Fruit fly (Drosophila melanogaster) whole organism, embryonic: Measurements from ENCODE around the gene CG14280.
A peak's percentile ranks its signal among the peaks of the same experiment; 100 is the strongest.

Source experiments
- Blimp-1 ChIP-seq: fragments of 200-800 bp; sonication (Bioruptor generic); optimal IDR thresholded peaks from 3 replicates; lab custom pipeline; 2018; ENCODE audit warnings: missing biosample characterization, missing genetic modification characterization, mild to moderate bottlenecking, moderate library complexity, missing genetic modification reagents
- CG11504 ChIP-seq: fragments of 200-800 bp; sonication (Bioruptor generic); optimal IDR thresholded peaks from 3 replicates; lab custom pipeline; 2019; ENCODE audit warnings: missing biosample characterization, mild to moderate bottlenecking, missing genetic modification characterization, moderate library complexity
- CG13424 ChIP-seq: fragments of 200-800 bp; sonication (Bioruptor generic); optimal IDR thresholded peaks from 2 replicates; lab custom pipeline; 2019; ENCODE audit warnings: missing biosample characterization, mild to moderate bottlenecking, missing genetic modification characterization, moderate library complexity
- CG15601 ChIP-seq: fragments of 200-800 bp; sonication (Bioruptor generic); optimal IDR thresholded peaks from 3 replicates; lab custom pipeline; 2019; ENCODE audit warnings: missing biosample characterization, mild to moderate bottlenecking, missing genetic modification characterization, moderate library complexity
- CG15696 ChIP-seq: fragments of 200-800 bp; sonication (Bioruptor generic); optimal IDR thresholded peaks from 2 replicates; lab custom pipeline; 2019; ENCODE audit warnings: missing biosample characterization, mild to moderate bottlenecking, missing genetic modification characterization, moderate library complexity
- CG1602 ChIP-seq: fragments of 200-800 bp; sonication (Bioruptor generic); optimal IDR thresholded peaks from 3 replicates; lab custom pipeline; 2016; ENCODE audit warnings: missing biosample characterization, missing genetic modification characterization
- CG16815 ChIP-seq: fragments of 200-800 bp; sonication (Bioruptor generic); optimal IDR thresholded peaks from 3 replicates; lab custom pipeline; 2017; ENCODE audit warnings: missing biosample characterization, mild to moderate bottlenecking, missing genetic modification characterization
- CG17328 ChIP-seq: fragments of 200-800 bp; sonication (Bioruptor generic); IDR thresholded peaks from 2 replicates; pipeline ENCODE4 v1.3.6; 2022; ENCODE audit warnings: missing biosample characterization, missing genetic modification characterization
- CG17829 ChIP-seq: fragments of 200-800 bp; optimal IDR thresholded peaks from 2 replicates; lab custom pipeline; 2019; ENCODE audit warnings: missing biosample characterization, mild to moderate bottlenecking, missing genetic modification characterization, moderate library complexity
- CG2202 ChIP-seq: fragments of 200-800 bp; sonication (Bioruptor generic); optimal IDR thresholded peaks from 2 replicates; lab custom pipeline; 2018; ENCODE audit warnings: missing biosample characterization, mild to moderate bottlenecking, missing genetic modification characterization
- CG2712 ChIP-seq: fragments of 200-800 bp; optimal IDR thresholded peaks from 3 replicates; lab custom pipeline; 2019; ENCODE audit warnings: missing biosample characterization, mild to moderate bottlenecking, missing genetic modification characterization, moderate library complexity
- CG30403 ChIP-seq: fragments of 200-800 bp; sonication (Bioruptor generic); optimal IDR thresholded peaks from 3 replicates; lab custom pipeline; 2016; ENCODE audit warnings: missing biosample characterization, missing genetic modification characterization
- CG31441 ChIP-seq: fragments of 200-800 bp; sonication (Bioruptor generic); IDR thresholded peaks from 2 replicates; pipeline ENCODE4 v1.3.6; 2022; ENCODE audit warnings: missing biosample characterization, missing genetic modification characterization
- CG32767 ChIP-seq: fragments of 200-800 bp; sonication (Bioruptor generic); IDR thresholded peaks from 2 replicates; pipeline ENCODE4 v1.3.6; 2022; ENCODE audit warnings: missing biosample characterization, missing genetic modification characterization
- CG3407 ChIP-seq: fragments of 200-800 bp; sonication (Bioruptor generic); optimal IDR thresholded peaks from 2 replicates; lab custom pipeline; 2018; ENCODE audit warnings: missing biosample characterization, mild to moderate bottlenecking, missing genetic modification characterization
- CG34376 ChIP-seq: fragments of 200-800 bp; sonication (Bioruptor generic); optimal IDR thresholded peaks from 2 replicates; lab custom pipeline; 2018; ENCODE audit warnings: missing biosample characterization, mild to moderate bottlenecking, missing genetic modification characterization
- CG43689 ChIP-seq: fragments of 200-800 bp; sonication (Bioruptor generic); IDR thresholded peaks from 2 replicates; pipeline ENCODE4 v1.3.6; 2022; ENCODE audit warnings: missing biosample characterization, missing genetic modification characterization
- CG4424 ChIP-seq: fragments of 200-800 bp; sonication (Bioruptor generic); optimal IDR thresholded peaks from 3 replicates; lab custom pipeline; 2016; ENCODE audit warnings: missing biosample characterization, missing genetic modification characterization
- CG6254 ChIP-seq: fragments of 200-800 bp; sonication (Bioruptor generic); optimal IDR thresholded peaks from 3 replicates; lab custom pipeline; 2017; ENCODE audit warnings: mild to moderate bottlenecking, missing biosample characterization, missing genetic modification reagents, missing genetic modification characterization
- CG8388 ChIP-seq: fragments of 200-800 bp; sonication (Bioruptor generic); optimal IDR thresholded peaks from 2 replicates; lab custom pipeline; 2019; ENCODE audit warnings: missing biosample characterization, mild to moderate bottlenecking, missing genetic modification characterization, moderate library complexity
- Chrac-16 ChIP-seq: fragments of 200-800 bp; sonication (Bioruptor generic); optimal IDR thresholded peaks from 3 replicates; lab custom pipeline; 2016; ENCODE audit warnings: missing biosample characterization, missing genetic modification characterization
- D19A ChIP-seq: fragments of 200-800 bp; optimal IDR thresholded peaks from 3 replicates; lab custom pipeline; 2019; ENCODE audit warnings: missing biosample characterization, mild to moderate bottlenecking, missing genetic modification characterization, moderate library complexity
- Dp ChIP-seq: fragments of 200-800 bp; sonication (Bioruptor generic); optimal IDR thresholded peaks from 2 replicates; lab custom pipeline; 2018; ENCODE audit warnings: missing biosample characterization, mild to moderate bottlenecking, missing genetic modification characterization, moderate library complexity
- Gsc ChIP-seq: fragments of 200-800 bp; sonication (Bioruptor generic); IDR thresholded peaks from 2 replicates; pipeline ENCODE4 v1.3.6; 2022; ENCODE audit warnings: missing biosample characterization, missing genetic modification characterization
- Sox100B ChIP-seq: fragments of 200-800 bp; sonication (Bioruptor generic); optimal IDR thresholded peaks from 3 replicates; lab custom pipeline; 2018; ENCODE audit warnings: missing biosample characterization, mild to moderate bottlenecking, missing genetic modification characterization
- Sox102F ChIP-seq: fragments of 200-800 bp; sonication (Bioruptor generic); optimal IDR thresholded peaks from 2 replicates; lab custom pipeline; 2018; ENCODE audit warnings: missing biosample characterization, mild to moderate bottlenecking, missing genetic modification characterization, moderate library complexity
- Spps ChIP-seq: fragments of 200-800 bp; sonication (Bioruptor generic); optimal IDR thresholded peaks from 2 replicates; lab custom pipeline; 2018; ENCODE audit warnings: missing biosample characterization, mild to moderate bottlenecking, missing genetic modification characterization
- Ssrp ChIP-seq: fragments of 200-800 bp; sonication (Bioruptor generic); optimal IDR thresholded peaks from 2 replicates; lab custom pipeline; 2018; ENCODE audit warnings: missing biosample characterization, mild to moderate bottlenecking, missing genetic modification characterization, moderate library complexity
- az2 ChIP-seq: fragments of 200-800 bp; sonication (Bioruptor generic); optimal IDR thresholded peaks from 3 replicates; lab custom pipeline; 2016; ENCODE audit warnings: missing biosample characterization, missing genetic modification characterization
- bsh ChIP-seq, 2 experiments: fragments of 200-800 bp; sonication (Bioruptor generic); optimal IDR thresholded peaks; 2 replicates each; lab custom pipeline; 2017 to 2018; ENCODE audit warnings: mild to moderate bottlenecking in 2 of 2, missing biosample characterization in 2 of 2, missing genetic modification characterization in 2 of 2, moderate library complexity in 1 of 2
- cg ChIP-seq: fragments of 200-800 bp; sonication (Bioruptor generic); optimal IDR thresholded peaks from 3 replicates; lab custom pipeline; 2019; ENCODE audit warnings: missing biosample characterization, mild to moderate bottlenecking, missing genetic modification characterization, moderate library complexity
- cwo ChIP-seq: fragments of 200-800 bp; sonication (Bioruptor generic); optimal IDR thresholded peaks from 3 replicates; lab custom pipeline; 2017; ENCODE audit warnings: missing biosample characterization, missing genetic modification characterization, mild to moderate bottlenecking, moderate library complexity, missing genetic modification reagents
- da ChIP-seq: fragments of 200-800 bp; sonication (Bioruptor generic); optimal IDR thresholded peaks from 2 replicates; lab custom pipeline; 2016; ENCODE audit warnings: missing biosample characterization, missing genetic modification characterization
- dmrt99B ChIP-seq: fragments of 200-800 bp; sonication (Bioruptor generic); optimal IDR thresholded peaks from 2 replicates; lab custom pipeline; 2018; ENCODE audit warnings: missing biosample characterization, mild to moderate bottlenecking, missing genetic modification characterization, moderate library complexity
- eve ChIP-seq, 2 experiments: fragments of >200 bp; optimal IDR thresholded peaks; 2 replicates each; lab custom pipeline; 2017; ENCODE audit warnings: missing biosample characterization in 2 of 2, missing genetic modification characterization in 2 of 2
- gsb-n ChIP-seq: fragments of 200-800 bp; sonication (Bioruptor generic); optimal IDR thresholded peaks from 3 replicates; lab custom pipeline; 2018; ENCODE audit warnings: missing biosample characterization, mild to moderate bottlenecking, missing genetic modification characterization
- her ChIP-seq: fragments of 200-800 bp; sonication (Bioruptor generic); optimal IDR thresholded peaks from 2 replicates; lab custom pipeline; 2016; ENCODE audit warnings: missing biosample characterization, missing genetic modification characterization
- ind ChIP-seq: fragments of 200-800 bp; sonication (Bioruptor generic); optimal IDR thresholded peaks from 3 replicates; lab custom pipeline; 2016; ENCODE audit warnings: missing biosample characterization, missing genetic modification characterization
- mam ChIP-seq: fragments of 200-800 bp; sonication (Bioruptor generic); optimal IDR thresholded peaks from 3 replicates; lab custom pipeline; 2016; ENCODE audit warnings: missing biosample characterization, missing genetic modification characterization
- nmo ChIP-seq: fragments of 200-800 bp; sonication (Bioruptor generic); optimal IDR thresholded peaks from 2 replicates; lab custom pipeline; 2018; ENCODE audit warnings: missing biosample characterization, mild to moderate bottlenecking, missing genetic modification characterization, moderate library complexity
- phol ChIP-seq: fragments of 200-800 bp; sonication (Bioruptor generic); optimal IDR thresholded peaks from 3 replicates; lab custom pipeline; 2018; ENCODE audit warnings: missing biosample characterization, mild to moderate bottlenecking, missing genetic modification characterization, moderate library complexity
- prd ChIP-seq, 3 experiments: fragments of >200 bp in 2 of 3; fragments of 200-800 bp in 1 of 3; sonication (Bioruptor generic) in 1 of 3; optimal IDR thresholded peaks in 2 of 3; IDR thresholded peaks in 1 of 3; 2 replicates in 2 of 3; 3 replicates in 1 of 3; pipeline versions ENCODE4 v1.3.6 to Lab custom; 2017 to 2022; ENCODE audit warnings: missing biosample characterization in 1 of 3, missing genetic modification characterization in 1 of 3
- psq ChIP-seq: fragments of 200-800 bp; sonication (Bioruptor generic); optimal IDR thresholded peaks from 2 replicates; lab custom pipeline; 2017; ENCODE audit warnings: missing biosample characterization, missing genetic modification characterization
- sc ChIP-seq, 3 experiments: fragments of >200 bp in 2 of 3; fragments of 200-800 bp in 1 of 3; sonication (Bioruptor generic) in 1 of 3; optimal IDR thresholded peaks; 2 replicates in 2 of 3; 3 replicates in 1 of 3; lab custom pipeline; 2017; ENCODE audit warnings: mild to moderate bottlenecking in 1 of 3, missing biosample characterization in 1 of 3, missing genetic modification characterization in 1 of 3, missing genetic modification reagents in 1 of 3
- sna ChIP-seq: fragments of 200-800 bp; sonication (Bioruptor generic); IDR thresholded peaks from 2 replicates; pipeline ENCODE4 v1.3.6; 2022; ENCODE audit warnings: missing biosample characterization, missing genetic modification characterization; ENCODE audit not compliant: partially characterized antibody
- tap ChIP-seq: fragments of 200-800 bp; optimal IDR thresholded peaks from 3 replicates; lab custom pipeline; 2019; ENCODE audit warnings: missing biosample characterization, mild to moderate bottlenecking, missing genetic modification characterization, moderate library complexity
- unpg ChIP-seq: fragments of 200-800 bp; sonication (Bioruptor generic); optimal IDR thresholded peaks from 3 replicates; lab custom pipeline; 2018; ENCODE audit warnings: missing biosample characterization, mild to moderate bottlenecking, missing genetic modification characterization, moderate library complexity
- wor ChIP-seq: fragments of 200-800 bp; sonication (Bioruptor generic); IDR thresholded peaks from 2 replicates; pipeline ENCODE4 v1.3.6; 2022; ENCODE audit warnings: missing biosample characterization, missing genetic modification characterization

Gene CG14280

dm6 chr3R:19274028-19274427, 17.5 kb downstream of the CG14280 start (continued):
- TF ChIP-seq her (no peak), CG17829 (tag; lab: Kevin White, UChicago) (peak; percentile 25), gsb-n (tag; lab: Kevin White, UChicago) (peak; percentile 32), dmrt99B (tag; lab: Kevin White, UChicago) (peak; percentile 23), tap (tag; lab: Kevin White, UChicago) (no peak), CG4424 (GFP tag; lab: Kevin White, UChicago) (peak; percentile 29), CG16815 (GFP tag; lab: Kevin White, UChicago) (peak; percentile 39), CG32767 (GFP tag; lab: Robert Waterston, UW) (0 out of 2 replicates have a peak, but pooled peaks have one; percentile 16), wor (GFP tag; lab: Robert Waterston, UW) (0 out of 2 replicates have a peak, but pooled peaks have one; percentile 15), Dp (GFP tag; lab: Kevin White, UChicago) (no peak), da (no peak), CG30403 (GFP tag; lab: Kevin White, UChicago) (peak; percentile 19), CG43689 (GFP tag; lab: Robert Waterston, UW) (no peak), CG15601 (tag; lab: Kevin White, UChicago) (peak; percentile 16), CG31441 (peak; percentile 32; the same call in 1 of the 2 replicates), CG3407 (GFP tag; lab: Kevin White, UChicago) (peak; percentile 7), nmo (GFP tag; lab: Kevin White, UChicago) (peak; percentile 65), prd (optimal IDR thresholded peaks at IDR 0.05; lab: Kevin White, UChicago) (no peak), prd (GFP tag; IDR thresholded peaks at IDR 0.05; lab: Robert Waterston, UW) (peak; percentile 47; the same call in 2 of the 3 replicates), CG15696 (peak; percentile 9), mam (GFP tag; lab: Kevin White, UChicago) (no peak), Ssrp (tag; lab: Kevin White, UChicago) (peak; percentile 40), Chrac-16 (GFP tag; lab: Kevin White, UChicago) (no peak), D19A (tag; lab: Kevin White, UChicago) (peak; percentile 40), CG6254 (GFP tag; lab: Kevin White, UChicago) (peak; percentile 8), Gsc (GFP tag; lab: Robert Waterston, UW) (no peak), CG2712 (tag; lab: Kevin White, UChicago) (peak; percentile 60), Sox102F (GFP tag; lab: Kevin White, UChicago) (peak; percentile 40), phol (peak; percentile 61), unpg (GFP tag; lab: Kevin White, UChicago) (peak; percentile 11), cwo (no peak), CG1602 (GFP tag; lab: Kevin White, UChicago) (no peak), psq (GFP tag; lab: Kevin White, UChicago) (no peak), CG8388 (GFP tag; lab: Kevin White, UChicago) (peak; percentile 27), CG13424 (peak; percentile 25), CG11504 (tag; lab: Kevin White, UChicago) (peak; percentile 40), sc (optimal IDR thresholded peaks at IDR 0.05; lab: Kevin White, UChicago) (no peak), sc (GFP tag; optimal IDR thresholded peaks at IDR 0.05; lab: Kevin White, UChicago) (peak; percentile 15), eve (GFP tag; optimal IDR thresholded peaks at IDR 0.05; lab: Kevin White, UChicago) (peak in 1 of 2 experiments; percentile 44), ind (no peak), Spps (tag; lab: Kevin White, UChicago) (peak; percentile 32), CG34376 (GFP tag; lab: Kevin White, UChicago) (no peak), Sox100B (GFP tag; lab: Kevin White, UChicago) (peak; percentile 28), bsh (GFP tag; optimal IDR thresholded peaks at IDR 0.05; lab: Kevin White, UChicago) (peak; percentile 56 to 59), cg (GFP tag; lab: Kevin White, UChicago) (no peak), Blimp-1 (GFP tag; lab: Kevin White, UChicago) (peak; percentile 69), sna (GFP tag; lab: Robert Waterston, UW) (no peak), CG17328 (peak; percentile 36; the same call in 1 of the 2 replicates), CG2202 (peak; percentile 27), az2 (GFP tag; lab: Kevin White, UChicago) (peak; percentile 19)
